Fruit fly (Drosophila melanogaster): ENCODE results near the gene Ccdc56.

- TF ChIP-seq lola (GFP tag; optimal IDR thresholded peaks at IDR 0.05) (no peak), CrebA (GFP tag; optimal IDR thresholded peaks at IDR 0.05; ENCODE audit: borderline replicate concordance) (no peak), dmrt93B (GFP tag; optimal IDR thresholded peaks at IDR 0.05) (no peak), Vsx2 (GFP tag; optimal IDR thresholded peaks at IDR 0.05; ENCODE audit: partially characterized antibody) (no peak), psq (GFP tag; optimal IDR thresholded peaks at IDR 0.05) (no peak), brk (GFP tag; optimal IDR thresholded peaks at IDR 0.05) (no peak), h (GFP tag; optimal IDR thresholded peaks at IDR 0.05) (no peak)
Measured at dm6 chr3L:11712839-11713238, 4.1 kb downstream of the Ccdc56 start.

Data from whole organism, wandering third instar larva.